Worm (Caenorhabditis elegans) whole organism, young adult: ENCODE results near the gene C01B9.1.

Source experiments
- D2030.7 ChIP-seq: fragments of 200-800 bp; sonication (Bioruptor generic); IDR thresholded peaks from 2 replicates; pipeline ENCODE4 v1.3.6; 2022; ENCODE audit warnings: missing genetic modification reagents, missing genetic modification characterization, missing compliant biosample characterization
- F37B4.10 ChIP-seq: fragments of 200-800 bp; sonication (Bioruptor generic); IDR thresholded peaks from 2 replicates; pipeline ENCODE4 v1.3.6; 2022; ENCODE audit warnings: missing genetic modification characterization, missing compliant biosample characterization
- F39B2.1 ChIP-seq: fragments of 200-800 bp; sonication (Bioruptor generic); IDR thresholded peaks from 2 replicates; pipeline ENCODE4 v1.3.6; 2022; ENCODE audit warnings: missing genetic modification reagents, missing genetic modification characterization, missing compliant biosample characterization
- F55B11.4 ChIP-seq: sonication (generic microtip); optimal IDR thresholded peaks from 2 replicates; lab custom pipeline; 2016; ENCODE audit warnings: missing compliant biosample characterization, missing genetic modification characterization, borderline replicate concordance; ENCODE audit not compliant: insufficient read depth
- K11D2.4 ChIP-seq: fragments of 200-800 bp; sonication (Bioruptor generic); IDR thresholded peaks from 2 replicates; pipeline ENCODE4 v1.3.6; 2022; ENCODE audit warnings: missing genetic modification reagents, missing genetic modification characterization, missing compliant biosample characterization
- K12H6.12 ChIP-seq: fragments of 200-800 bp; sonication (Bioruptor generic); optimal IDR thresholded peaks from 2 replicates; lab custom pipeline; 2018; ENCODE audit warnings: mild to moderate bottlenecking, missing genetic modification characterization, missing compliant biosample characterization
- ama-1 ChIP-seq, 3 experiments: fragments of 150-350 bp in 1 of 3; sonication (generic microtip) in 2 of 3; optimal IDR thresholded peaks; 2 replicates each; lab custom pipeline; 2014 to 2018; ENCODE audit warnings: missing biosample characterization in 2 of 3, missing genetic modification characterization in 2 of 3, missing genetic modification reagents in 2 of 3
- athp-1 ChIP-seq: sonication (generic microtip); optimal IDR thresholded peaks from 2 replicates; lab custom pipeline; 2017; ENCODE audit warnings: mild to moderate bottlenecking, missing genetic modification characterization, missing compliant biosample characterization
- cebp-1 ChIP-seq, 2 experiments: fragments of 200-800 bp in 1 of 2; sonication (Bioruptor generic) in 1 of 2; sonication (generic microtip) in 1 of 2; IDR thresholded peaks in 1 of 2; optimal IDR thresholded peaks in 1 of 2; 2 replicates each; pipeline versions ENCODE4 v1.3.6 to Lab custom; 2017 to 2022; ENCODE audit warnings: missing compliant biosample characterization in 2 of 2, missing genetic modification characterization in 2 of 2, mild to moderate bottlenecking in 1 of 2, missing genetic modification reagents in 1 of 2, moderate library complexity in 1 of 2
- cebp-2 ChIP-seq: fragments of 200-800 bp; sonication (Bioruptor generic); IDR thresholded peaks from 2 replicates; pipeline ENCODE4 v1.3.6; 2022; ENCODE audit warnings: missing genetic modification characterization, missing compliant biosample characterization
- ceh-100 ChIP-seq: fragments of 200-800 bp; sonication (Bioruptor generic); IDR thresholded peaks from 2 replicates; pipeline ENCODE4 v1.3.6; 2022; ENCODE audit warnings: missing genetic modification reagents, missing genetic modification characterization, missing compliant biosample characterization
- ceh-27 ChIP-seq: fragments of 200-800 bp; sonication (Bioruptor generic); optimal IDR thresholded peaks from 2 replicates; lab custom pipeline; 2018; ENCODE audit warnings: mild to moderate bottlenecking, missing genetic modification characterization, moderate library complexity, missing compliant biosample characterization
- ceh-91 ChIP-seq: fragments of 200-800 bp; sonication (Bioruptor generic); IDR thresholded peaks from 2 replicates; pipeline ENCODE4 v1.3.6; 2022; ENCODE audit warnings: missing genetic modification reagents, missing genetic modification characterization, missing compliant biosample characterization
- dpff-1 ChIP-seq: sonication (generic microtip); optimal IDR thresholded peaks from 2 replicates; lab custom pipeline; 2017; ENCODE audit warnings: mild to moderate bottlenecking, missing genetic modification characterization, missing compliant biosample characterization
- efl-1 ChIP-seq: fragments of 150-350 bp; optimal IDR thresholded peaks from 2 replicates; lab custom pipeline; 2014; ENCODE audit warnings: missing biosample characterization, missing genetic modification reagents, missing genetic modification characterization
- ekl-4 ChIP-seq: fragments of 200-800 bp; sonication (Bioruptor generic); IDR thresholded peaks from 2 replicates; pipeline ENCODE4 v1.3.6; 2022; ENCODE audit warnings: missing genetic modification reagents, missing genetic modification characterization, missing compliant biosample characterization
- him-1 ChIP-seq: sonication (generic microtip); optimal IDR thresholded peaks from 2 replicates; lab custom pipeline; 2016; ENCODE audit warnings: missing genotype, missing genetic modification reagents, missing genetic modification characterization, missing compliant biosample characterization
- hmg-1.2 ChIP-seq: fragments of 200-800 bp; sonication (Bioruptor generic); IDR thresholded peaks from 2 replicates; pipeline ENCODE4 v1.3.6; 2022; ENCODE audit warnings: missing genetic modification reagents, missing genetic modification characterization, missing compliant biosample characterization
- hsf-1 ChIP-seq: fragments of 200-800 bp; sonication (Bioruptor generic); IDR thresholded peaks from 2 replicates; pipeline ENCODE4 v1.3.6; 2022; ENCODE audit warnings: missing genetic modification reagents, missing genetic modification characterization, missing compliant biosample characterization
- lin-26 ChIP-seq: fragments of 200-800 bp; sonication (Bioruptor generic); IDR thresholded peaks from 2 replicates; pipeline ENCODE4 v1.3.6; 2022; ENCODE audit warnings: missing genetic modification reagents, missing genetic modification characterization, missing compliant biosample characterization
- lin-35 ChIP-seq, 3 experiments: fragments of 150-350 bp in 2 of 3; sonication (generic microtip) in 1 of 3; optimal IDR thresholded peaks; 2 replicates each; lab custom pipeline; 2014 to 2018; ENCODE audit warnings: missing biosample characterization in 3 of 3, missing genetic modification characterization in 3 of 3, missing genetic modification reagents in 3 of 3
- lin-54 ChIP-seq: fragments of 200-800 bp; sonication (Bioruptor generic); optimal IDR thresholded peaks from 2 replicates; lab custom pipeline; 2018; ENCODE audit warnings: mild to moderate bottlenecking, missing genetic modification characterization, missing compliant biosample characterization
- lir-1 ChIP-seq: fragments of 200-800 bp; sonication (Bioruptor generic); conservative IDR thresholded peaks from 2 replicates; pipeline ENCODE4 v1.3.6; 2022; ENCODE audit warnings: missing genetic modification reagents, missing genetic modification characterization, missing compliant biosample characterization
- lsy-27 ChIP-seq: sonication (generic microtip); optimal IDR thresholded peaks from 2 replicates; lab custom pipeline; 2017; ENCODE audit warnings: missing genetic modification characterization, mild to moderate bottlenecking, missing compliant biosample characterization, antibody characterized with exemption, missing genotype, borderline replicate concordance; ENCODE audit not compliant: insufficient read depth
- madf-3 ChIP-seq: fragments of 200-800 bp; sonication (Bioruptor generic); IDR thresholded peaks from 2 replicates; pipeline ENCODE4 v1.3.6; 2022; ENCODE audit warnings: missing genetic modification reagents, missing genetic modification characterization, missing compliant biosample characterization
- madf-6 ChIP-seq: fragments of 200-800 bp; sonication (Bioruptor generic); IDR thresholded peaks from 2 replicates; pipeline ENCODE4 v1.3.6; 2022; ENCODE audit warnings: missing genetic modification reagents, missing genetic modification characterization, missing compliant biosample characterization
- mel-28 ChIP-seq: sonication (generic microtip); optimal IDR thresholded peaks from 2 replicates; lab custom pipeline; 2016; ENCODE audit warnings: borderline replicate concordance, mild to moderate bottlenecking, missing genetic modification characterization, missing compliant biosample characterization
- mxl-1 ChIP-seq: sonication (generic microtip); optimal IDR thresholded peaks from 2 replicates; lab custom pipeline; 2016; ENCODE audit warnings: missing genetic modification characterization, missing compliant biosample characterization
- pha-4 ChIP-seq: fragments of 150-350 bp; sonication (generic microtip); optimal IDR thresholded peaks from 2 replicates; lab custom pipeline; 2014; ENCODE audit warnings: missing biosample characterization, missing genetic modification reagents, missing genetic modification characterization
- rcor-1 ChIP-seq: fragments of 200-800 bp; sonication (Bioruptor generic); IDR thresholded peaks from 2 replicates; pipeline ENCODE4 v1.3.6; 2022; ENCODE audit warnings: missing genetic modification reagents, missing genetic modification characterization, missing compliant biosample characterization
- rec-8 ChIP-seq, 2 experiments: sonication (generic microtip); optimal IDR thresholded peaks; 2 replicates each; lab custom pipeline; 2016; ENCODE audit warnings: mild to moderate bottlenecking in 2 of 2, missing genetic modification characterization in 2 of 2, missing genetic modification reagents in 2 of 2, missing genotype in 2 of 2, missing biosample characterization in 1 of 2, missing compliant biosample characterization in 1 of 2, moderate library complexity in 1 of 2
- rpc-1 ChIP-seq, 2 experiments: fragments of 150-350 bp in 1 of 2; sonication (generic microtip) in 1 of 2; optimal IDR thresholded peaks; 2 replicates each; lab custom pipeline; 2014 to 2018; ENCODE audit warnings: missing biosample characterization in 1 of 2, missing genetic modification characterization in 1 of 2, missing genetic modification reagents in 1 of 2, missing genotype in 1 of 2
- snpc-1.1 ChIP-seq: sonication (generic microtip); optimal IDR thresholded peaks from 2 replicates; lab custom pipeline; 2017; ENCODE audit warnings: missing genetic modification characterization, mild to moderate bottlenecking, missing compliant biosample characterization, antibody characterized with exemption, moderate library complexity, missing genotype, missing genetic modification reagents; ENCODE audit not compliant: insufficient read depth
- snpc-3.4 ChIP-seq: sonication (generic microtip); optimal IDR thresholded peaks from 2 replicates; lab custom pipeline; 2017; ENCODE audit warnings: missing genetic modification characterization, mild to moderate bottlenecking, missing compliant biosample characterization, antibody characterized with exemption, moderate library complexity, missing genotype, missing genetic modification reagents
- snpc-4 ChIP-seq, 5 experiments: fragments of 150-350 bp in 1 of 5; sonication (generic microtip) in 4 of 5; optimal IDR thresholded peaks; 2 replicates each; lab custom pipeline; 2014 to 2018; ENCODE audit warnings: missing genetic modification characterization in 5 of 5, missing biosample characterization in 3 of 5, antibody characterized with exemption in 2 of 5, mild to moderate bottlenecking in 2 of 5, missing compliant biosample characterization in 2 of 5, missing genotype in 2 of 5, moderate library complexity in 2 of 5, missing genetic modification reagents in 1 of 5
- xnd-1 ChIP-seq: sonication (generic microtip); optimal IDR thresholded peaks from 2 replicates; lab custom pipeline; 2016; ENCODE audit warnings: missing genotype, missing genetic modification reagents, missing genetic modification characterization, missing compliant biosample characterization
- zfh-2 ChIP-seq: fragments of 200-800 bp; sonication (Bioruptor generic); conservative IDR thresholded peaks from 2 replicates; pipeline ENCODE4 v1.3.6; 2022; ENCODE audit warnings: missing genetic modification reagents, missing genetic modification characterization, missing compliant biosample characterization
- ztf-6 ChIP-seq: fragments of 200-800 bp; sonication (Bioruptor generic); IDR thresholded peaks from 2 replicates; pipeline ENCODE4 v1.3.6; 2022; ENCODE audit warnings: missing genetic modification reagents, missing genetic modification characterization, missing compliant biosample characterization

C01B9.1 gene

DNA sequence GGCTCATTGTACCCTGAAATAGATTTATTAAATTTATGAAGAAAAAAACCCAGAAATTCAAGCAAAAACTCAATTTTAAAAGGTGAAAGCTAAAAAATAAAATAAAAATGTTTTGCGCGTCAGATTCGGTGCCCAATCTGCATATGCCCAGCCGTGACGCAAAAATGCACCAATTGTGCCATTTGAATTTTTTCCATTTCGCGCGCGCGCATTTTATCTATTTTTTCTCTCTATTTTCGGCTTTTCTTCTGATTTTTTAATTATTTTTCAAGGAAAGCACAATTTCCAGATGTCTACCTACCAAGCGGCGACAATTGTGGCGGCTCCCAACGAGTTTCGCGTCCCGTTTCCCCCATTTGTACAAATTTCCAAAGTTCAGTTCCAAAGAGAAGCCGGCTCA is 45.6 kb upstream of the C01B9.1 start, which contains the start of the genes Y54G9A.7 and bub-3 (continued):
- TF ChIP-seq snpc-4 (GFP tag; optimal IDR thresholded peaks at IDR 0.05; lab: Kevin White, UChicago) (no peak), snpc-4 (tag; optimal IDR thresholded peaks at IDR 0.05; lab: Kevin White, UChicago) (peak in 1 of 4 experiments; percentile 46), mel-28 (no peak), hmg-1.2 (GFP tag; lab: Robert Waterston, UW) (0 out of 2 replicates have a peak, but pooled peaks have one; percentile 20), lin-54 (GFP tag; lab: Kevin White, UChicago) (peak; percentile 80), madf-6 (GFP tag; lab: Robert Waterston, UW) (peak; percentile 97), rcor-1 (peak; percentile 66), him-1 (tag; lab: Kevin White, UChicago) (no peak), snpc-1.1 (tag; lab: Kevin White, UChicago) (peak; percentile 35), xnd-1 (tag; lab: Kevin White, UChicago) (peak; percentile 85), F55B11.4 (tag; lab: Kevin White, UChicago) (no peak), ceh-100 (GFP tag; lab: Robert Waterston, UW) (peak; percentile 71), ekl-4 (GFP tag; lab: Robert Waterston, UW) (peak; percentile 52; the same call in 1 of the 2 replicates), K11D2.4 (GFP tag; lab: Robert Waterston, UW) (no peak), snpc-3.4 (tag; lab: Kevin White, UChicago) (peak; percentile 48), lin-35 (GFP tag; optimal IDR thresholded peaks at IDR 0.05; lab: Kevin White, UChicago) (peak in 1 of 3 experiments; percentile 38), cebp-2 (GFP tag; lab: Robert Waterston, UW) (no peak), ztf-6 (no peak), pha-4 (tag; lab: Kevin White, UChicago) (no peak), ceh-27 (no peak), ceh-91 (GFP tag; lab: Robert Waterston, UW) (peak; percentile 88), D2030.7 (peak; percentile 90), lir-1 (GFP tag; lab: Robert Waterston, UW) (no peak), F39B2.1 (no peak), hsf-1 (peak; percentile 53; the same call in 1 of the 2 replicates), dpff-1 (tag; lab: Kevin White, UChicago) (no peak), athp-1 (tag; lab: Kevin White, UChicago) (peak; percentile 50), efl-1 (GFP tag; lab: Kevin White, UChicago) (peak; percentile 95), K12H6.12 (no peak), madf-3 (GFP tag; lab: Robert Waterston, UW) (0 out of 2 replicates have a peak, but pooled peaks have one; percentile 70)

DNA sequence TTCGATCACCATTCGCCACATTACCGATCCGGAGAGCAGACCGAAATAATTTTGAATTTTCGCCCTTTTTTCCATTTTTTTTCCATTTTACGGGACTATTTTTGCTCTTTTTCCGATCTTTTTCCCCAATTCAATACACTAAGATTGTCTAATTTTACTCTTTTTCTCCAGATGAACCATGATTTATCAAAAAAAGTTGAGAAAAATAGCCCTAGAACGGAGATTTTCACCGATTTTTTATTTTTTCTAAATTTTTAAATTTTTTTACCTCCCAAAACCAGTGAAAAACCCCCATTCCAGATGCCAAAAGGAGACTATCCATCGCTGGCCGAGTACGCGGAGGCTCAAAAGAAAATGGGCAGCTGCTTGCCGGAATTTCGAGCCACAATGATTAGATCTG is 42.0 kb upstream of the C01B9.1 start, which contains the start of gene Y54G9A.9:
Gene Y54G9A.9 (plus strand): TSS at position 301 of the 400 bp plus-strand sequence.
- TF ChIP-seq lin-35 (GFP tag; optimal IDR thresholded peaks at IDR 0.05; lab: Kevin White, UChicago) (no peak), lsy-27 (no peak), lin-26 (GFP tag; lab: Robert Waterston, UW) (no peak), mxl-1 (tag; lab: Kevin White, UChicago) (no peak), dpff-1 (tag; lab: Kevin White, UChicago) (no peak), rec-8 (tag; optimal IDR thresholded peaks at IDR 0.05; lab: Kevin White, UChicago) (no peak), ama-1 (optimal IDR thresholded peaks at IDR 0.05; lab: Kevin White, UChicago) (no peak), ama-1 (GFP tag; optimal IDR thresholded peaks at IDR 0.05; lab: Kevin White, UChicago) (no peak), zfh-2 (GFP tag; lab: Robert Waterston, UW) (no peak), snpc-1.1 (tag; lab: Kevin White, UChicago) (no peak), cebp-1 (GFP tag; IDR thresholded peaks at IDR 0.05; lab: Robert Waterston, UW) (no peak), cebp-1 (tag; optimal IDR thresholded peaks at IDR 0.05; lab: Kevin White, UChicago) (no peak), rpc-1 (optimal IDR thresholded peaks at IDR 0.05; lab: Kevin White, UChicago) (no peak), rpc-1 (tag; optimal IDR thresholded peaks at IDR 0.05; lab: Kevin White, UChicago) (no peak), F37B4.10 (GFP tag; lab: Robert Waterston, UW) (no peak), efl-1 (GFP tag; lab: Kevin White, UChicago) (no peak), xnd-1 (tag; lab: Kevin White, UChicago) (no peak)
